Worm (Caenorhabditis elegans): ENCODE measurements around the gene Y53G8AR.6.

DNA sequence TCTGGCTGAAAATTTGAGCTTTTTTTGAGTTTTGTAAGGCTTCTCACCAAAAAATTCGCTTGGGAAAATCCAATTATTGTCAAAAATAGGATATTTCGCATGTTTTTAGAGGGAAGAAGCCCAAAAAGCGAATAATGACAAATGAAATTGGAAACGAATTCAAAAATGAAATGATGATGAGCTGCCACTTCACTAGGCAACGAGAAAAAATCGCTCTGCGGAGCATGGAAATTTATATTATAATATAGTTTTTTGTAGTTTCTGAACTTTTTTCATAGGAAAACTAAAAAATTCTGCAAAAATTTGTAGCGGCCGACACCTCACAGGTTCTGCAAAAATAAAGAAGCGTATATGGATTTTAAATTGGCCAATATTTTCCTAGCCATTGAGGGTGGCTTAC lies 41.5 kb upstream of the Y53G8AR.6 start, which contains the start of gene Y53G8AL.3:
- TF ChIP-seq flt-1 (GFP tag; IDR thresholded peaks at IDR 0.05) (no peak), ref-1 (GFP tag; conservative IDR thresholded peaks at IDR 0.05) (no peak)
